Worm (Caenorhabditis elegans): ENCODE data around the gene R04D3.4.
A peak's percentile ranks its signal among the peaks of the same experiment; 100 is the strongest.

R04D3.4 gene

DNA sequence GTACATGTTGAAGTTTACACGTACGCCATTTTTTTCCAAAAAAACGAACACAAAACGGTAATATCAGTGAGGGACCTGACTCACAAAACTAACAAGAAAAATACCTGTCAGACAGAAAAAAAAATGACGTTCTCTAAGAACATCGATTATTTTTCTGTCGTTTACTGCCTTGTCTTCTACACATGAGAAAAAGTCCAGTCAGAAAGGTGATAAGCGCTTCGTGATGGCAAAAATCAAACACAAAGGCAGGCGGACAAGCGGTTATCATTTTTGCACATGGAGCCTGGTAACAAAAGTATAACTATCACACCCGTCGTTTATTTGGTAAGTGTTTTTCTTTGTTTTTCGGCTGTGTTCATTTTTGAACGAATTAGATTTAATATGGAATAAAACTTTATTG lies 45.2 kb upstream of the R04D3.4 start, which contains the start of gene F46G10.4:
Gene F46G10.4 (plus strand): TSS at position 212 of the 400 bp plus-strand sequence.
- TF ChIP-seq elt-2 (tag; optimal IDR thresholded peaks at IDR 0.05) (peak; percentile 23), Y116A8C.19 (tag; optimal IDR thresholded peaks at IDR 0.05; ENCODE audit: borderline replicate concordance) (no peak), nhr-90 (tag; optimal IDR thresholded peaks at IDR 0.05; ENCODE audit: poor library complexity) (no peak), sox-4 (tag; optimal IDR thresholded peaks at IDR 0.05) (no peak), mef-2 (tag; optimal IDR thresholded peaks at IDR 0.05) (no peak)

DNA sequence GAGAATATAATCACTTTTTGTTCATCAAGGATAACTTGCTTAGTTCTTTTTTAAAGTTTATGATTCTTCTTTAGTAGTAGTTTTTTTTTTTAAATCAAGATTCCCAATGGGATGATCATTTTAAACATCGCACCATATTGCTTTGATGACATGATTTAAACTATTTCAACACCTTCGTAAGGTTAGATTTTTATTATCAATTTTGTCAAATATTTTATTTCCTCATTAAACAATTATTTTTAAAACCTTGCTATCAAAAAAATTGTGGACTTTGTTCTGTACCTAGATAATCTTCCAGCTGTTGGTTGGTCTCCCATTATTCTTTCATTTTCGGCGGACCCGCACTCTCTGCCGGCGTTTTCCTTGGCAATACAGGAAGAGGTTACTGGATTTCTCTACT lies 42.8 kb upstream of the R04D3.4 start, which contains the start of gene sir-2.3:
Gene sir-2.3 (plus strand): TSS at position 301 of the 400 bp plus-strand sequence.
- TF ChIP-seq skn-1 (tag; optimal IDR thresholded peaks at IDR 0.05): no peak
- no peak for TF ChIP-seq pqm-1 (tag; optimal IDR thresholded peaks at IDR 0.05)
- TF ChIP-seq lin-14 (GFP tag; optimal IDR thresholded peaks at IDR 0.05): no peak
- TF ChIP-seq nhr-11 (tag; optimal IDR thresholded peaks at IDR 0.05): no peak
- TF ChIP-seq elt-3 (tag; optimal IDR thresholded peaks at IDR 0.05): no peak
- no peak for TF ChIP-seq C16A3.4 (tag; optimal IDR thresholded peaks at IDR 0.05)
- TF ChIP-seq ceh-63 (GFP tag; optimal IDR thresholded peaks at IDR 0.05): no peak
- no peak for TF ChIP-seq nhr-20 (tag; optimal IDR thresholded peaks at IDR 0.05)

DNA sequence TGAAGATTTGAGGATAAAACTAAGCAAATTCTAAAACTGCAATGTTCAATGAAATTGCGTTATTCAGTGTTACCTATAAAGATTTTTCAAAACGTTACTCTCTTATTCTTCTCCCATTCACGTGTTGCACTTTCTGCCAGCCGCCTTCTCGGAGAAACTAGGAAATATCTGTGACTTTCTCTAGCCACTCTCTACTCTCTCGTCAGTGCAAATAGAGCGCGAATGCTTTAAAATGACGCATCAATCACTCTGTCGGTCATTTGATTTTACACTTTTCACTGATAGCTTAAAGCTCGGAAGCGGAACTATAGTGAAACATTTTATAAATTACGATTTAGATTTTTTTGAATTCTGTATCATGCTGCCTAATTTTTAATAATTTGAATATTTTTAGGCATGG lies 40.3 kb upstream of the R04D3.4 start:
- peak; percentile 96 for TF ChIP-seq lin-14 (GFP tag; optimal IDR thresholded peaks at IDR 0.05)
- peak; percentile 76 for TF ChIP-seq xbp-1 (tag; optimal IDR thresholded peaks at IDR 0.05)
- TF ChIP-seq ceh-82 (tag; optimal IDR thresholded peaks at IDR 0.05): peak; percentile 32 to 78 (median 52)
- no peak for TF ChIP-seq nhr-11 (tag; optimal IDR thresholded peaks at IDR 0.05)
- peak; percentile 96 for TF ChIP-seq lin-39 (tag; optimal IDR thresholded peaks at IDR 0.05)
- no peak for TF ChIP-seq pax-3 (tag; optimal IDR thresholded peaks at IDR 0.05)
- peak; percentile 78 for TF ChIP-seq lin-13 (GFP tag; optimal IDR thresholded peaks at IDR 0.05)
- peak; percentile 96 for TF ChIP-seq nhr-71 (tag; optimal IDR thresholded peaks at IDR 0.05)
- TF ChIP-seq fkh-8 (tag; optimal IDR thresholded peaks at IDR 0.05): peak; percentile 82
- peak; percentile 83 for TF ChIP-seq tbx-2 (tag; optimal IDR thresholded peaks at IDR 0.05)
- peak; percentile 92 for TF ChIP-seq unc-130 (tag; optimal IDR thresholded peaks at IDR 0.05)
- no peak for TF ChIP-seq ama-1 (optimal IDR thresholded peaks at IDR 0.05)
- TF ChIP-seq snpc-4 (tag; optimal IDR thresholded peaks at IDR 0.05): peak; percentile 53
- 0 out of 2 replicates have a peak, but pooled peaks have one; percentile 4 for TF ChIP-seq unc-98 (GFP tag; IDR thresholded peaks at IDR 0.05)
- peak; percentile 50 to 64 (median 59) for TF ChIP-seq dpl-1 (GFP tag; optimal IDR thresholded peaks at IDR 0.05)
- TF ChIP-seq fkh-10 (GFP tag; optimal IDR thresholded peaks at IDR 0.05): no peak
- TF ChIP-seq lir-3 (tag; optimal IDR thresholded peaks at IDR 0.05; ENCODE audit: poor library complexity): peak; percentile 42
- peak; percentile 75 for TF ChIP-seq nhr-47 (tag; optimal IDR thresholded peaks at IDR 0.05)
- peak in 5 of 6 experiments; percentile 13 to 84 (median 76) for TF ChIP-seq elt-3 (tag; optimal IDR thresholded peaks at IDR 0.05)
- peak; percentile 92 for TF ChIP-seq mep-1 (tag; optimal IDR thresholded peaks at IDR 0.05)
- TF ChIP-seq isw-1 (GFP tag; IDR thresholded peaks at IDR 0.05): peak; percentile 14; the same call in 1 of the 2 replicates
- no peak for TF ChIP-seq unc-30 (tag; optimal IDR thresholded peaks at IDR 0.05)
- TF ChIP-seq mdl-1 (tag; optimal IDR thresholded peaks at IDR 0.05): peak in 1 of 2 experiments; percentile 94
- TF ChIP-seq lin-15B (tag; optimal IDR thresholded peaks at IDR 0.05): peak; percentile 57
- TF ChIP-seq zip-4 (GFP tag; optimal IDR thresholded peaks at IDR 0.05): no peak
- TF ChIP-seq egl-27 (tag; optimal IDR thresholded peaks at IDR 0.05): peak; percentile 52 to 60
- peak; percentile 94 for TF ChIP-seq fos-1 (tag; optimal IDR thresholded peaks at IDR 0.05)
- peak; percentile 19 for TF ChIP-seq nhr-237 (tag; optimal IDR thresholded peaks at IDR 0.05)
- TF ChIP-seq hlh-4 (tag; optimal IDR thresholded peaks at IDR 0.05): no peak
- peak; percentile 92 for TF ChIP-seq skn-1 (tag; optimal IDR thresholded peaks at IDR 0.05)
- no peak for TF ChIP-seq aha-1 (tag; optimal IDR thresholded peaks at IDR 0.05)
- TF ChIP-seq unc-62 (GFP tag; optimal IDR thresholded peaks at IDR 0.05): peak; percentile 64
- peak; percentile 93 for TF ChIP-seq nhr-20 (tag; optimal IDR thresholded peaks at IDR 0.05)
- peak; percentile 65 for TF ChIP-seq nhr-77 (tag; optimal IDR thresholded peaks at IDR 0.05)
- TF ChIP-seq elt-2 (tag; optimal IDR thresholded peaks at IDR 0.05): peak; percentile 61
- no peak for TF ChIP-seq nhr-84 (tag; optimal IDR thresholded peaks at IDR 0.05)
- no peak for TF ChIP-seq nhr-12 (tag; optimal IDR thresholded peaks at IDR 0.05)
- TF ChIP-seq nhr-85 (tag): peak; percentile 88
- TF ChIP-seq irx-1 (tag; optimal IDR thresholded peaks at IDR 0.05): peak; percentile 56
- peak; percentile 74 for TF ChIP-seq swsn-7 (tag; optimal IDR thresholded peaks at IDR 0.05)
- peak; percentile 89 for TF ChIP-seq nhr-19 (GFP tag; conservative IDR thresholded peaks at IDR 0.05)
- TF ChIP-seq ceh-90 (tag; optimal IDR thresholded peaks at IDR 0.05): no peak

All from whole organism, L1 larva.